Worm (Caenorhabditis elegans): ENCODE measurements around the gene C47D2.1.

Gene C47D2.1

ce11 chrX:8201210-8201609 lies 13.7 kb upstream of the C47D2.1 start (continued):
- TF ChIP-seq aly-2 (tag; optimal IDR thresholded peaks at IDR 0.05), result no peak
- no peak for TF ChIP-seq attf-4 (tag; optimal IDR thresholded peaks at IDR 0.05)
- TF ChIP-seq daf-12 (tag; optimal IDR thresholded peaks at IDR 0.05), result no peak
- TF ChIP-seq ZK337.2 (GFP tag; IDR thresholded peaks at IDR 0.05), result no peak
- TF ChIP-seq dve-1 (tag; optimal IDR thresholded peaks at IDR 0.05; ENCODE audit: insufficient read depth), result peak; percentile 10
- no peak for TF ChIP-seq nhr-42 (GFP tag; IDR thresholded peaks at IDR 0.05)
- TF ChIP-seq nhr-28 (tag; optimal IDR thresholded peaks at IDR 0.05), result no peak
- no peak for TF ChIP-seq Y75B8A.6 (GFP tag; IDR thresholded peaks at IDR 0.05)
- TF ChIP-seq nhr-6 (tag; optimal IDR thresholded peaks at IDR 0.05), result no peak
- 0 out of 2 replicates have a peak, but pooled peaks have one; percentile 11 for TF ChIP-seq set-16 (GFP tag; IDR thresholded peaks at IDR 0.05)
- TF ChIP-seq daf-16 (GFP tag; optimal IDR thresholded peaks at IDR 0.05), result no peak
- TF ChIP-seq daf-16 (tag; optimal IDR thresholded peaks at IDR 0.05), result no peak
- TF ChIP-seq Y5F2A.4 (GFP tag; optimal IDR thresholded peaks at IDR 0.05), result no peak
- TF ChIP-seq nhr-25 (tag; optimal IDR thresholded peaks at IDR 0.05; ENCODE audit: borderline replicate concordance, insufficient read depth), result peak; percentile 48

ce11 chrX:8203684-8204083 lies 11.2 kb upstream of the C47D2.1 start, which contains the start of gene C17H11.6:
C17H11.6 (minus strand) TSS chrX:8203784.
- TF ChIP-seq hlh-30 (tag; optimal IDR thresholded peaks at IDR 0.05; ENCODE audit: insufficient read depth), result no peak
- TF ChIP-seq mes-2 (tag; optimal IDR thresholded peaks at IDR 0.05; ENCODE audit: poor library complexity, severe bottlenecking), result no peak
- TF ChIP-seq ces-1 (GFP tag; optimal IDR thresholded peaks at IDR 0.05), result no peak
- TF ChIP-seq daf-16 (GFP tag; optimal IDR thresholded peaks at IDR 0.05), result no peak
- TF ChIP-seq daf-16 (tag; optimal IDR thresholded peaks at IDR 0.05), result no peak
- no peak for TF ChIP-seq ceh-44 (GFP tag; IDR thresholded peaks at IDR 0.05)
- no peak for TF ChIP-seq lim-7 (GFP tag; IDR thresholded peaks at IDR 0.05)
- TF ChIP-seq ceh-62 (tag; optimal IDR thresholded peaks at IDR 0.05), result no peak
- no peak for TF ChIP-seq attf-4 (tag; optimal IDR thresholded peaks at IDR 0.05)
- TF ChIP-seq spr-1 (tag; optimal IDR thresholded peaks at IDR 0.05), result no peak
- no peak for TF ChIP-seq dmd-6 (GFP tag; IDR thresholded peaks at IDR 0.05)
- no peak for TF ChIP-seq arid-1 (GFP tag; conservative IDR thresholded peaks at IDR 0.05)
- TF ChIP-seq mxl-2 (GFP tag; conservative IDR thresholded peaks at IDR 0.05), result no peak
- TF ChIP-seq lin-13 (GFP tag; optimal IDR thresholded peaks at IDR 0.05), result no peak
- no peak for TF ChIP-seq cey-2 (tag; optimal IDR thresholded peaks at IDR 0.05; ENCODE audit: borderline replicate concordance, insufficient read depth)
- TF ChIP-seq lir-3 (tag; optimal IDR thresholded peaks at IDR 0.05), result no peak
- no peak for TF ChIP-seq nhr-42 (GFP tag; IDR thresholded peaks at IDR 0.05)
- TF ChIP-seq unc-62 (GFP tag; optimal IDR thresholded peaks at IDR 0.05 in 1 of 2), result no peak
- TF ChIP-seq unc-62 (tag; optimal IDR thresholded peaks at IDR 0.05), result no peak
- TF ChIP-seq madf-9 (GFP tag; conservative IDR thresholded peaks at IDR 0.05), result no peak

ce11 chrX:8204475-8204874 lies 10.4 kb upstream of the C47D2.1 start:
- TF ChIP-seq set-16 (GFP tag; IDR thresholded peaks at IDR 0.05), result no peak
- no peak for TF ChIP-seq lim-7 (GFP tag; IDR thresholded peaks at IDR 0.05)

ce11 chrX:8205919-8206318 lies 8.9 kb upstream of the C47D2.1 start:
- TF ChIP-seq attf-4 (tag; optimal IDR thresholded peaks at IDR 0.05) (no peak), lin-38 (GFP tag; IDR thresholded peaks at IDR 0.05) (no peak), arid-1 (GFP tag; conservative IDR thresholded peaks at IDR 0.05) (no peak), pha-4 (GFP tag; IDR thresholded peaks at IDR 0.05) (no peak), pha-4 (tag; optimal IDR thresholded peaks at IDR 0.05) (no peak), mxl-3 (GFP tag; optimal IDR thresholded peaks at IDR 0.05) (no peak), mdl-1 (tag; optimal IDR thresholded peaks at IDR 0.05) (peak in 1 of 2 experiments; percentile 74), nhr-25 (tag; optimal IDR thresholded peaks at IDR 0.05; ENCODE audit: borderline replicate concordance, insufficient read depth) (no peak), gei-8 (GFP tag; optimal IDR thresholded peaks at IDR 0.05) (no peak), spr-1 (tag; optimal IDR thresholded peaks at IDR 0.05) (no peak), zfp-3 (GFP tag; conservative IDR thresholded peaks at IDR 0.05) (no peak), pqm-1 (tag; optimal IDR thresholded peaks at IDR 0.05) (no peak), tag-97 (GFP tag; IDR thresholded peaks at IDR 0.05) (no peak), daf-16 (GFP tag; optimal IDR thresholded peaks at IDR 0.05) (no peak), daf-16 (tag; optimal IDR thresholded peaks at IDR 0.05) (no peak), dmd-9 (GFP tag; IDR thresholded peaks at IDR 0.05) (no peak), cey-2 (tag; optimal IDR thresholded peaks at IDR 0.05; ENCODE audit: borderline replicate concordance, insufficient read depth) (no peak), nhr-111 (GFP tag; optimal IDR thresholded peaks at IDR 0.05) (no peak), F10B5.3 (tag; optimal IDR thresholded peaks at IDR 0.05) (no peak), lin-1 (GFP tag; IDR thresholded peaks at IDR 0.05) (no peak), ceh-82 (tag; optimal IDR thresholded peaks at IDR 0.05) (no peak), Y105C5A.15 (GFP tag; IDR thresholded peaks at IDR 0.05) (no peak)
